Fruit fly (Drosophila melanogaster) whole organism, embryonic: Measurements from ENCODE around the gene CG42577.
A peak's percentile ranks its signal among the peaks of the same experiment; 100 is the strongest.
"Not testable (repeated sequence)": the region's sequence is repeated elsewhere in the genome, so short reads cannot be mapped to it uniquely, and the experiment has no call there.

ENCODE experiments used
- B-H2 ChIP-seq: fragments of 200-800 bp; sonication (Bioruptor generic); optimal IDR thresholded peaks from 2 replicates; lab custom pipeline; 2018; ENCODE audit warnings: missing biosample characterization, mild to moderate bottlenecking, missing genetic modification characterization
- CG10267 ChIP-seq: fragments of 200-800 bp; sonication (Bioruptor generic); optimal IDR thresholded peaks from 2 replicates; lab custom pipeline; 2018; ENCODE audit warnings: missing biosample characterization, mild to moderate bottlenecking, missing genetic modification characterization, moderate library complexity
- CG10366 ChIP-seq: fragments of 200-800 bp; sonication (Bioruptor generic); IDR thresholded peaks from 2 replicates; pipeline ENCODE4 v1.3.6; 2022; ENCODE audit warnings: missing biosample characterization, missing genetic modification characterization
- CG11723 ChIP-seq: fragments of 200-800 bp; sonication (Bioruptor generic); optimal IDR thresholded peaks from 2 replicates; lab custom pipeline; 2017; ENCODE audit warnings: missing biosample characterization, mild to moderate bottlenecking, missing genetic modification characterization
- CG1233 ChIP-seq: fragments of 200-800 bp; sonication (Bioruptor generic); optimal IDR thresholded peaks from 4 replicates; lab custom pipeline; 2018; ENCODE audit warnings: missing biosample characterization, mild to moderate bottlenecking, missing genetic modification characterization
- CG13296 ChIP-seq: fragments of 200-800 bp; sonication (Bioruptor generic); optimal IDR thresholded peaks from 3 replicates; lab custom pipeline; 2018; ENCODE audit warnings: missing biosample characterization, mild to moderate bottlenecking, missing genetic modification characterization
- CG14667 ChIP-seq: fragments of 200-800 bp; sonication (Bioruptor generic); IDR thresholded peaks from 2 replicates; pipeline ENCODE4 v1.3.6; 2022; ENCODE audit warnings: missing biosample characterization, missing genetic modification characterization
- CG15479 ChIP-seq: fragments of 200-800 bp; sonication (Bioruptor generic); optimal IDR thresholded peaks from 3 replicates; lab custom pipeline; 2019; ENCODE audit warnings: missing biosample characterization, mild to moderate bottlenecking, missing genetic modification characterization, moderate library complexity
- CG1832 ChIP-seq: fragments of 200-800 bp; sonication (Bioruptor generic); optimal IDR thresholded peaks from 2 replicates; lab custom pipeline; 2017; ENCODE audit warnings: missing biosample characterization, mild to moderate bottlenecking, missing genetic modification characterization, inconsistent platforms
- CG2678 ChIP-seq: fragments of 200-800 bp; sonication (Bioruptor generic); optimal IDR thresholded peaks from 3 replicates; lab custom pipeline; 2019; ENCODE audit warnings: missing biosample characterization, mild to moderate bottlenecking, missing genetic modification characterization, moderate library complexity
- CG30431 ChIP-seq: fragments of 200-800 bp; sonication (Bioruptor generic); optimal IDR thresholded peaks from 2 replicates; lab custom pipeline; 2017; ENCODE audit warnings: missing biosample characterization, missing genetic modification characterization
- CG31388 ChIP-seq: fragments of 200-800 bp; sonication (Bioruptor generic); optimal IDR thresholded peaks from 2 replicates; lab custom pipeline; 2016; ENCODE audit warnings: missing biosample characterization, missing genetic modification characterization
- CG32532 ChIP-seq: fragments of 200-800 bp; sonication (Bioruptor generic); IDR thresholded peaks from 2 replicates; pipeline ENCODE4 v1.3.6; 2022; ENCODE audit warnings: missing biosample characterization, missing genetic modification characterization
- CG6254 ChIP-seq: fragments of 200-800 bp; sonication (Bioruptor generic); optimal IDR thresholded peaks from 3 replicates; lab custom pipeline; 2017; ENCODE audit warnings: mild to moderate bottlenecking, missing biosample characterization, missing genetic modification reagents, missing genetic modification characterization
- CG8290 ChIP-seq, 3 experiments: fragments of 200-800 bp; sonication (Bioruptor generic); optimal IDR thresholded peaks; 2 replicates each; lab custom pipeline; 2016 to 2019; ENCODE audit warnings: missing biosample characterization in 3 of 3, missing genetic modification characterization in 3 of 3, mild to moderate bottlenecking in 2 of 3, moderate library complexity in 1 of 3
- CG8478 ChIP-seq: fragments of >200 bp; optimal IDR thresholded peaks from 2 replicates; lab custom pipeline; 2018
- Camta ChIP-seq: fragments of 200-800 bp; sonication (Bioruptor generic); optimal IDR thresholded peaks from 2 replicates; lab custom pipeline; 2016; ENCODE audit warnings: missing biosample characterization, missing genetic modification characterization
- CrebB ChIP-seq: fragments of 200-800 bp; sonication (Bioruptor generic); optimal IDR thresholded peaks from 3 replicates; lab custom pipeline; 2018; ENCODE audit warnings: missing biosample characterization, mild to moderate bottlenecking, missing genetic modification characterization
- D19A ChIP-seq: fragments of 200-800 bp; optimal IDR thresholded peaks from 3 replicates; lab custom pipeline; 2019; ENCODE audit warnings: missing biosample characterization, mild to moderate bottlenecking, missing genetic modification characterization, moderate library complexity
- Dip2 ChIP-seq: fragments of 200-800 bp; sonication (Bioruptor generic); IDR thresholded peaks from 2 replicates; pipeline ENCODE4 v1.3.6; 2022; ENCODE audit warnings: missing biosample characterization, missing genetic modification characterization
- E2f2 ChIP-seq: fragments of 200-800 bp; sonication (Bioruptor generic); IDR thresholded peaks from 2 replicates; pipeline ENCODE4 v1.3.6; 2022; ENCODE audit warnings: missing biosample characterization, missing genetic modification characterization
- H15 ChIP-seq: fragments of 200-800 bp; sonication (Bioruptor generic); IDR thresholded peaks from 3 replicates; pipeline ENCODE4 v1.3.6; 2022; ENCODE audit warnings: missing biosample characterization, missing genetic modification characterization
- HLH3B ChIP-seq: fragments of 200-800 bp; sonication (Bioruptor generic); IDR thresholded peaks from 2 replicates; pipeline ENCODE4 v1.3.6; 2022; ENCODE audit warnings: missing biosample characterization, missing genetic modification characterization
- Hand ChIP-seq: fragments of 200-800 bp; sonication (Bioruptor generic); optimal IDR thresholded peaks from 2 replicates; lab custom pipeline; 2017; ENCODE audit warnings: mild to moderate bottlenecking, missing biosample characterization, missing genetic modification reagents, missing genetic modification characterization
- Hr39 ChIP-seq: fragments of >200 bp; optimal IDR thresholded peaks from 2 replicates; lab custom pipeline; 2017
- NFAT ChIP-seq: fragments of 200-800 bp; sonication (Bioruptor generic); IDR thresholded peaks from 2 replicates; pipeline ENCODE4 v1.3.6; 2022; ENCODE audit warnings: missing biosample characterization, missing genetic modification characterization
- Ptx1 ChIP-seq: fragments of 200-800 bp; sonication (Bioruptor generic); IDR thresholded peaks from 2 replicates; pipeline ENCODE4 v1.3.6; 2022; ENCODE audit warnings: missing biosample characterization, missing genetic modification characterization
- Sin3A ChIP-seq: fragments of >200 bp; optimal IDR thresholded peaks from 2 replicates; lab custom pipeline; 2018
- Vsx1 ChIP-seq: fragments of 200-800 bp; sonication (Bioruptor generic); optimal IDR thresholded peaks from 2 replicates; lab custom pipeline; 2017; ENCODE audit warnings: missing biosample characterization, mild to moderate bottlenecking, missing genetic modification characterization, missing genetic modification reagents
- abd-A ChIP-seq: fragments of 200-800 bp; sonication (Bioruptor generic); optimal IDR thresholded peaks from 3 replicates; lab custom pipeline; 2019; ENCODE audit warnings: missing biosample characterization, mild to moderate bottlenecking, missing genetic modification characterization, moderate library complexity
- amos ChIP-seq: fragments of 200-800 bp; sonication (Bioruptor generic); IDR thresholded peaks from 2 replicates; pipeline ENCODE4 v1.3.6; 2022; ENCODE audit warnings: missing biosample characterization, missing genetic modification characterization; ENCODE audit not compliant: partially characterized antibody
- btn ChIP-seq: fragments of 200-800 bp; sonication (Bioruptor generic); optimal IDR thresholded peaks from 2 replicates; lab custom pipeline; 2016; ENCODE audit warnings: missing biosample characterization, missing genetic modification characterization
- disco-r ChIP-seq: fragments of 200-800 bp; sonication (Bioruptor generic); optimal IDR thresholded peaks from 2 replicates; lab custom pipeline; 2016; ENCODE audit warnings: missing biosample characterization, missing genetic modification characterization
- eyg ChIP-seq: fragments of 200-800 bp; sonication (Bioruptor generic); optimal IDR thresholded peaks from 3 replicates; lab custom pipeline; 2016; ENCODE audit warnings: missing biosample characterization, missing genetic modification characterization
- jumu ChIP-seq: fragments of 200-800 bp; sonication (Bioruptor generic); optimal IDR thresholded peaks from 3 replicates; lab custom pipeline; 2016; ENCODE audit warnings: missing biosample characterization, missing genetic modification characterization
- sima ChIP-seq: fragments of 200-800 bp; sonication (Bioruptor generic); optimal IDR thresholded peaks from 2 replicates; lab custom pipeline; 2016; ENCODE audit warnings: missing biosample characterization, missing genetic modification characterization
- sqz ChIP-seq: fragments of 200-800 bp; sonication (Bioruptor generic); optimal IDR thresholded peaks from 3 replicates; lab custom pipeline; 2018; ENCODE audit warnings: missing biosample characterization, mild to moderate bottlenecking, missing genetic modification characterization
- stwl ChIP-seq: fragments of 200-800 bp; sonication (Bioruptor generic); optimal IDR thresholded peaks from 3 replicates; lab custom pipeline; 2018; ENCODE audit warnings: missing biosample characterization, mild to moderate bottlenecking, missing genetic modification characterization, moderate library complexity
- tll ChIP-seq, 2 experiments: fragments of 200-800 bp in 1 of 2; fragments of >200 bp in 1 of 2; sonication (Bioruptor generic) in 1 of 2; optimal IDR thresholded peaks; 2 replicates each; lab custom pipeline; 2017 to 2019; ENCODE audit warnings: missing biosample characterization in 2 of 2, missing genetic modification characterization in 2 of 2, mild to moderate bottlenecking in 1 of 2, moderate library complexity in 1 of 2
- vvl ChIP-seq: fragments of 200-800 bp; sonication (Bioruptor generic); IDR thresholded peaks from 2 replicates; pipeline ENCODE4 v1.3.6; 2022; ENCODE audit warnings: missing biosample characterization, missing genetic modification characterization

The CG42577 gene

DNA sequence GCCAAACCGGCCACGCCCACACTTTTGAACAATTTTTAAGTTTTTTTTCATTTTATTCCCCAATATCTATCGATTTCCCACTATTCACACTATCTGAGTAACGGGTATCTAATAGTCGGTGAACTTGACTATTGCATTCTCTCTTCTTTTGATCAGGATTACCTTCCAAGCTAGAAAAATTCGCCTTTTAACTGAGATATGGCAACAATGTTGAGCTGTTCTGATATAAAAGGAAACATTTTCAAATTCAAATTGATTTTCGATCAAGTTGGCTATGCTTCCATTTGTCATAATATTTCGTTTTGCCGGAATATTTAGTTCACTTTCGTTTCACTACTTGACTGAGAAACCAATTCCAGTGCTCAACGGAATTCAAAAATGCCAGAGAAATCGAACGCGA is at the start of gene CG42577:
TSS of gene CG42577 (plus strand) at position 301 of the 400 bp plus-strand sequence.
- not testable (repeated sequence) for TF ChIP-seq CG10366 (GFP tag; lab: Robert Waterston, UW); abd-A (tag; lab: Kevin White, UChicago); sqz (GFP tag; lab: Kevin White, UChicago)

DNA sequence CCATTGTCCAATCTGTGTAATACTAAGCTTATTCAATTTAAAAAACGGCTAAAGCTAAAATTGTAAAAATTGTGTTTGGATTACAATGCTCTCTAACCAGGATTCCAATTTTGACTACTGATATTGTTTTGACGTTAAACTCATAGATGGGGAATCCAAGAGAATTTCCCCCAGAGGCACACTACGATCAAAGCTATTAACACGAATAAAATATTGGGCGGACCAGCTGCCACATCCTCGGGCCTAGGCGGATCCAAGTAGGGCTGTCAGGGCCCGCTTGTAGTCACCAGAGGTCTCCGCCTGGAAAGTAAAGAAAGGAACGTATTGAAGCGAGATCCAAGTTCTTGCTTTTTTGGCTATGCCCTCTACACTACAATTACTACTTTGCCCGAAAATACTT is 49.5 kb upstream of the CG42577 start, which contains the start of gene SdicB:
TSS of gene SdicB (minus strand) at position 101 of the 400 bp plus-strand sequence.
- not testable (repeated sequence) for TF ChIP-seq Dip2 (GFP tag; lab: Robert Waterston, UW); Vsx1 (GFP tag; lab: Kevin White, UChicago); Camta (GFP tag; lab: Kevin White, UChicago)

DNA sequence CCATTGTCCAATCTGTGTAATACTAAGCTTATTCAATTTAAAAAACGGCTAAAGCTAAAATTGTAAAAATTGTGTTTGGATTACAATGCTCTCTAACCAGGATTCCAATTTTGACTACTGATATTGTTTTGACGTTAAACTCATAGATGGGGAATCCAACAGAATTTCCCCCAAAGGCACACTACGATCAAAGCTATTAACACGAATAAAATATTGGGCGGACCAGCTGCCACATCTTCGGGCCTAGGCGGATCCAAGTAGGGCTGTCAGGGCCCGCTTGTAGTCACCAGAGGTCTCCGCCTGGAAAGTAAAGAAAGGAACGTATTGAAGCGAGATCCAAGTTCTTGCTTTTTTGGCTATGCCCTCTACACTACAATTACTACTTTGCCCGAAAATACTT is 41.9 kb upstream of the CG42577 start, which contains the start of gene SdicC:
TSS of gene SdicC (minus strand) at position 101 of the 400 bp plus-strand sequence.
- not testable (repeated sequence) for TF ChIP-seq CG14667 (GFP tag; lab: Robert Waterston, UW); CG13296 (GFP tag; lab: Kevin White, UChicago); Ptx1 (GFP tag; lab: Robert Waterston, UW)

DNA sequence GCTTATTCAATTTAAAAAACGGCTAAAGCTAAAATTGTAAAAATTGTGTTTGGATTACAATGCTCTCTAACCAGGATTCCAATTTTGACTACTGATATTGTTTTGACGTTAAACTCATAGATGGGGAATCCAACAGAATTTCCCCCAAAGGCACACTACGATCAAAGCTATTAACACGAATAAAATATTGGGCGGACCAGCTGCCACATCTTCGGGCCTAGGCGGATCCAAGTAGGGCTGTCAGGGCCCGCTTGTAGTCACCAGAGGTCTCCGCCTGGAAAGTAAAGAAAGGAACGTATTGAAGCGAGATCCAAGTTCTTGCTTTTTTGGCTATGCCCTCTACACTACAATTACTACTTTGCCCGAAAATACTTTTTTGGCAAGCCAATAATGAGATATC is 34.1 kb upstream of the CG42577 start, which contains the start of gene Sdic4:
TSS of gene Sdic4 (minus strand) at position 101 of the 400 bp plus-strand sequence.
- TF ChIP-seq E2f2 (GFP tag; lab: Robert Waterston, UW); CG32532 (GFP tag; lab: Robert Waterston, UW); Hand (GFP tag; lab: Kevin White, UChicago): not testable (repeated sequence)
- TF ChIP-seq, all 482 proteins: peak for 0; not testable (repeated sequence) for 482

DNA sequence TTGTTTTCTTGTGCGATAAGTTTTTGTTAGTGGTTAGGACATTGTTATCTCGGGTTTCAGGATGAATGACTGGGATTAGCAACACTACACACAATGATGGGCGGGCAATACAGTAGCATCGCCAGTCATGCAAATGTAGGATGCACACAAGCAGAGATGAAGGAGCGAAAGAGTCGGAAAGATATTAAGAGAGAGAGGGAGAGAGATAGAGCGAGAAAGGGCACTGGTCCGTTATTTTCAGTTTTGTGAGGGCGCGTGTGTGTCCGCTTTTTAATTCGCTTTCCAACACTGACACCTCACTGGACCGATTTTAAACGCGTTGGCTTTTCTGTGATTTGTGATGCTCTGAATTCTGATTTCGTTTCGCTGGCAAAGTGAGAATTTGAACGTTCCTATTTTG is 27.4 kb upstream of the CG42577 start:
- TF ChIP-seq CG8478 (peak; percentile 64), CG10267 (tag; lab: Kevin White, UChicago) (peak; percentile 6), Sin3A (lab: Kevin White, UChicago) (no peak), CG1832 (GFP tag; lab: Kevin White, UChicago) (peak; percentile 53), stwl (tag; lab: Kevin White, UChicago) (peak; percentile 86), CG15479 (GFP tag; lab: Kevin White, UChicago) (peak; percentile 15), Hr39 (lab: Kevin White, UChicago) (no peak), tll (GFP tag; optimal IDR thresholded peaks at IDR 0.05; lab: Kevin White, UChicago) (peak in 1 of 2 experiments; percentile 52)

DNA sequence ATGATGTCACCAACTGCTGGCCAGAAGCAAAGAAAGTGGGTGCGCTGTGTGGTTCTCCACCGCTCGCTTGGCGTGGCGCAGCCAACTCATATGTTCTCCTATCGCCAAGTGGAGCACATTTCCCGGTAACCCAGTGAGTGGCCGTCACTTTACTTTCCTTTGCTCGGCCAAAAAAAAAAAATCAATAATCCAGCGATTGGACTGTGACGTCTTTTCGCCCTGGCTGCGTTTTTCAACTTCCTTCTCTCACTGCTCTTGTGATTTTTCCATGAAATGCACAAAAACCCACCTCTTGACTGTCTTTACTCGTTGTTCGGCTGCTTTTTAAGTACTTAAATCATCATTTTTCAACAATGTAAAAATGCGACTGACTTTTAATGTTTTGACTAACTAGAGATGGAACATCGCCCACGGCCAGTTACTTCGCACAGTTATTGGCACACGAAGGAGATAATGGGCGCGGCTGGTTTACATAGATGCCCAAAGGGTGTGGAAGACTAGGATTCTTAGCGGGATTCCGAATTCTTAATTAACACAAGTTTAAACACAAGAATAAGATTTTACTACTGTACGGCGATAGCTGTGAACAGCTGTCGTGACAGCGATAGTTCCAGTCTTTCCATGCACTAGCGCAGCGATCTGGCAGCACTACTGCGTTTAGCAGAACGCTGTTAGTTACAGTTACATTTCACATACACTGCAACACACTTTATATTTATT is 23.1 kb upstream of the CG42577 start, which contains the start of gene sw:
TSS of gene sw (minus strand) at position 589 of the 720 bp plus-strand sequence.
- TF ChIP-seq B-H2 (GFP tag; lab: Kevin White, UChicago): peak; percentile 61
- TF ChIP-seq CG8290 (GFP tag; optimal IDR thresholded peaks at IDR 0.05; lab: Kevin White, UChicago): no peak
- peak; percentile 14 to 72 for TF ChIP-seq CG8290 (tag; optimal IDR thresholded peaks at IDR 0.05; lab: Kevin White, UChicago)
- TF ChIP-seq CG11723 (GFP tag; lab: Kevin White, UChicago): peak; percentile 26
- peak; percentile 46; the same call in 1 of the 3 replicates for TF ChIP-seq H15 (GFP tag; lab: Robert Waterston, UW)
- TF ChIP-seq CG6254: no peak
- TF ChIP-seq amos (GFP tag; lab: Robert Waterston, UW): peak; percentile 91
- peak; percentile 31 for TF ChIP-seq CrebB (tag; lab: Kevin White, UChicago)
- TF ChIP-seq CG1233 (GFP tag; lab: Kevin White, UChicago): peak; percentile 28
- no peak for TF ChIP-seq btn (GFP tag; lab: Kevin White, UChicago)
- no peak for TF ChIP-seq CG2678
- peak; percentile 35 for TF ChIP-seq CG30431 (GFP tag; lab: Kevin White, UChicago)
- TF ChIP-seq HLH3B (GFP tag; lab: Robert Waterston, UW): peak; percentile 22; the same call in 1 of the 2 replicates
- TF ChIP-seq vvl (GFP tag; lab: Robert Waterston, UW): peak; percentile 54
- peak; percentile 38 for TF ChIP-seq eyg (GFP tag; lab: Kevin White, UChicago)
- peak; percentile 77 for TF ChIP-seq NFAT (GFP tag; lab: Robert Waterston, UW)
- no peak for TF ChIP-seq sima (GFP tag; lab: Kevin White, UChicago)
- TF ChIP-seq jumu: peak; percentile 60
- TF ChIP-seq disco-r (GFP tag; lab: Kevin White, UChicago): no peak
- TF ChIP-seq D19A (tag; lab: Kevin White, UChicago): peak; percentile 9
- TF ChIP-seq CG31388: no peak
